Worm (Caenorhabditis elegans) whole organism, L2 larva: ENCODE measurements around the gene nlp-64.
"Not testable (repeated sequence)": the region's sequence is repeated elsewhere in the genome, so short reads cannot be mapped to it uniquely, and the experiment has no call there.

Experiments
- ama-1 ChIP-seq: fragments of 150-350 bp; optimal IDR thresholded peaks from 2 replicates; lab custom pipeline; 2018; ENCODE audit warnings: inconsistent platforms
- ceh-82 ChIP-seq: fragments of 150-350 bp; optimal IDR thresholded peaks from 2 replicates; lab custom pipeline; 2014; ENCODE audit warnings: missing biosample characterization, missing genetic modification characterization
- egl-27 ChIP-seq: sonication (generic microtip); optimal IDR thresholded peaks from 3 replicates; lab custom pipeline; 2017; ENCODE audit warnings: missing biosample characterization, missing genetic modification reagents, missing genetic modification characterization
- fos-1 ChIP-seq: fragments of 150-350 bp; optimal IDR thresholded peaks from 2 replicates; lab custom pipeline; 2014; ENCODE audit warnings: missing biosample characterization, missing genetic modification characterization
- lsy-2 ChIP-seq, 2 experiments: fragments of 150-350 bp in 1 of 2; sonication (generic microtip) in 1 of 2; optimal IDR thresholded peaks; 2 replicates each; lab custom pipeline; 2014 to 2017; ENCODE audit warnings: missing biosample characterization in 2 of 2, missing genetic modification characterization in 2 of 2
- nhr-10 ChIP-seq: sonication (generic microtip); optimal IDR thresholded peaks from 2 replicates; lab custom pipeline; 2017; ENCODE audit warnings: missing biosample characterization, missing genetic modification characterization
- nhr-237 ChIP-seq: fragments of 150-350 bp; optimal IDR thresholded peaks from 2 replicates; lab custom pipeline; 2014; ENCODE audit warnings: missing biosample characterization, missing genetic modification characterization
- skn-1 ChIP-seq: sonication (generic microtip); optimal IDR thresholded peaks from 2 replicates; lab custom pipeline; 2017; ENCODE audit warnings: missing biosample characterization, missing genetic modification characterization
- unc-62 ChIP-seq: fragments of 150-350 bp; optimal IDR thresholded peaks from 2 replicates; lab custom pipeline; 2014; ENCODE audit warnings: missing biosample characterization, missing genetic modification reagents, missing genetic modification characterization
- ztf-4 ChIP-seq: fragments of 150-350 bp; optimal IDR thresholded peaks from 2 replicates; lab custom pipeline; 2014; ENCODE audit warnings: missing biosample characterization, missing genetic modification characterization

ce11 chrX:273912-274311 is 37.2 kb downstream of the nlp-64 start, which contains the start of gene Y108F1.5:
- TF ChIP-seq ama-1; unc-62 (GFP tag; lab: Kevin White, UChicago); ztf-4; ceh-82 (tag; lab: Kevin White, UChicago); fos-1 (tag; lab: Kevin White, UChicago); skn-1 (tag; lab: Kevin White, UChicago); lsy-2 (tag; optimal IDR thresholded peaks at IDR 0.05; lab: Kevin White, UChicago); egl-27 (tag; lab: Kevin White, UChicago); nhr-10; nhr-237 (tag; lab: Kevin White, UChicago): not testable (repeated sequence)
